Worm (Caenorhabditis elegans): ENCODE data around the gene nspf-3.
"Not testable (repeated sequence)": the region's sequence is repeated elsewhere in the genome, so short reads cannot be mapped to it uniquely, and the experiment has no call there.

ce11 chrII:2673534-2673933 lies 16.4 kb downstream of the nspf-3 start, which contains the start of the genes F22E5.20 and F22E5.1:
- TF ChIP-seq him-1, dao-5, W03F9.2 (tag; optimal IDR thresholded peaks at IDR 0.05): not testable (repeated sequence)

Measured in whole organism, L4/young adult.